Worm (Caenorhabditis elegans) whole organism, young adult: ENCODE data around the gene C41H7.9.

Experiments used
- B0019.2 ChIP-seq: fragments of 200-800 bp; sonication (Bioruptor generic); conservative IDR thresholded peaks from 2 replicates; pipeline ENCODE4 v1.3.6; 2022; ENCODE audit warnings: missing genetic modification reagents, missing genetic modification characterization, missing compliant biosample characterization
- B0261.1 ChIP-seq: sonication (generic microtip); optimal IDR thresholded peaks from 2 replicates; lab custom pipeline; 2016; ENCODE audit warnings: mild to moderate bottlenecking, missing genetic modification characterization, moderate library complexity, missing compliant biosample characterization
- C17E4.6 ChIP-seq: fragments of 200-800 bp; sonication (Bioruptor generic); IDR thresholded peaks from 2 replicates; pipeline ENCODE4 v1.3.6; 2022; ENCODE audit warnings: missing genetic modification reagents, missing genetic modification characterization, missing compliant biosample characterization
- F57C9.4 ChIP-seq: sonication (generic microtip); optimal IDR thresholded peaks from 2 replicates; lab custom pipeline; 2017; ENCODE audit warnings: mild to moderate bottlenecking, missing genetic modification characterization, missing compliant biosample characterization
- K11D2.4 ChIP-seq: fragments of 200-800 bp; sonication (Bioruptor generic); IDR thresholded peaks from 2 replicates; pipeline ENCODE4 v1.3.6; 2022; ENCODE audit warnings: missing genetic modification reagents, missing genetic modification characterization, missing compliant biosample characterization
- Y56A3A.18 ChIP-seq: fragments of 200-800 bp; sonication (Bioruptor generic); IDR thresholded peaks from 2 replicates; pipeline ENCODE4 v1.3.6; 2022; ENCODE audit warnings: missing genetic modification reagents, missing genetic modification characterization, missing compliant biosample characterization
- efl-1 ChIP-seq: fragments of 150-350 bp; optimal IDR thresholded peaks from 2 replicates; lab custom pipeline; 2014; ENCODE audit warnings: missing biosample characterization, missing genetic modification reagents, missing genetic modification characterization
- nfya-2 ChIP-seq: fragments of 200-800 bp; sonication (Bioruptor generic); IDR thresholded peaks from 2 replicates; pipeline ENCODE4 v1.3.6; 2022; ENCODE audit warnings: missing genetic modification reagents, missing genetic modification characterization, missing compliant biosample characterization
- pha-4 ChIP-seq: fragments of 150-350 bp; sonication (generic microtip); optimal IDR thresholded peaks from 2 replicates; lab custom pipeline; 2014; ENCODE audit warnings: missing biosample characterization, missing genetic modification reagents, missing genetic modification characterization
- somi-1 ChIP-seq: fragments of 200-800 bp; sonication (Bioruptor generic); optimal IDR thresholded peaks from 2 replicates; lab custom pipeline; 2018; ENCODE audit warnings: mild to moderate bottlenecking, missing genetic modification characterization, missing compliant biosample characterization
- unc-130 ChIP-seq: sonication (generic microtip); optimal IDR thresholded peaks from 2 replicates; lab custom pipeline; 2016; ENCODE audit warnings: missing genetic modification reagents, missing genetic modification characterization, missing compliant biosample characterization
- unc-62 ChIP-seq: fragments of 150-350 bp; optimal IDR thresholded peaks from 2 replicates; lab custom pipeline; 2014; ENCODE audit warnings: missing biosample characterization, missing genetic modification reagents, missing genetic modification characterization

ce11 chrII:2984383-2984782 lies 27.6 kb downstream of the C41H7.9 start:
- TF ChIP-seq unc-130 (GFP tag; lab: Kevin White, UChicago): no peak
- no peak for TF ChIP-seq F57C9.4 (tag; lab: Kevin White, UChicago)
- TF ChIP-seq nfya-2 (GFP tag; lab: Robert Waterston, UW): no peak
- no peak for TF ChIP-seq B0261.1 (tag; lab: Kevin White, UChicago)
- no peak for TF ChIP-seq somi-1 (GFP tag; lab: Kevin White, UChicago)
- TF ChIP-seq Y56A3A.18 (GFP tag; lab: Robert Waterston, UW): no peak
- no peak for TF ChIP-seq B0019.2 (GFP tag; lab: Robert Waterston, UW)
- TF ChIP-seq unc-62: no peak
- no peak for TF ChIP-seq C17E4.6 (GFP tag; lab: Robert Waterston, UW)
- TF ChIP-seq K11D2.4 (GFP tag; lab: Robert Waterston, UW): no peak
- no peak for TF ChIP-seq efl-1 (GFP tag; lab: Kevin White, UChicago)
- no peak for TF ChIP-seq pha-4 (tag; lab: Kevin White, UChicago)
